Fruit fly (Drosophila melanogaster): ENCODE measurements around the gene kirre.

DNA sequence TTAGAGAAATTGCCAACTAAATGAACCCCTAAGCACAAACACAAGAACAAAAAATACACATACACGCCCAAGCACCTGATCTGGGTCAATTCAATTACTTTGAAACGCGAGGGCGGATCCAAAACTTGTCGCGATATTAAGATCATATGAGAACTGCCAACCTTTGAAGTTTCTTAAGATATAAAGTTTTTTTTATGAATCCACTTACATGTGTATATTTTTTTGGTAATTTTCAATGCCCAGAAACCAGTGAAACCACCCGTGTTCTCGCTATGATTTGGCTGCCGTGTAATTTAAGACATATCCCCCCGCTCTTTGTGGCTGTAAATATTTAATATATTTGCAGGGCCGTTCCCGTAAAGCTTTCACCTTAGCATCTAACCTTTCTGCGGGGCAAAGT is 9.5 kb downstream of the kirre start:
- TF ChIP-seq psq (GFP tag; optimal IDR thresholded peaks at IDR 0.05) = no peak
- TF ChIP-seq rgr (GFP tag; optimal IDR thresholded peaks at IDR 0.05) = no peak
- no peak for TF ChIP-seq Dfd (GFP tag; optimal IDR thresholded peaks at IDR 0.05)
- no peak for TF ChIP-seq br (GFP tag; optimal IDR thresholded peaks at IDR 0.05)
- TF ChIP-seq pan (optimal IDR thresholded peaks at IDR 0.05) = no peak
- no peak for TF ChIP-seq GATAd (GFP tag; optimal IDR thresholded peaks at IDR 0.05)
- no peak for TF ChIP-seq woc (GFP tag; optimal IDR thresholded peaks at IDR 0.05)
- no peak for TF ChIP-seq Dif (GFP tag; optimal IDR thresholded peaks at IDR 0.05; ENCODE audit: partially characterized antibody)
- TF ChIP-seq h (GFP tag; optimal IDR thresholded peaks at IDR 0.05) = no peak
- TF ChIP-seq Abd-B (GFP tag; optimal IDR thresholded peaks at IDR 0.05) = no peak
- TF ChIP-seq dsf (GFP tag; optimal IDR thresholded peaks at IDR 0.05; ENCODE audit: borderline replicate concordance) = no peak
- TF ChIP-seq CG9705 (GFP tag; optimal IDR thresholded peaks at IDR 0.05) = no peak
- TF ChIP-seq Sp1 (GFP tag; optimal IDR thresholded peaks at IDR 0.05) = no peak

Measured in whole organism, wandering third instar larva.